Worm (Caenorhabditis elegans): ENCODE data around the gene Y47D7A.11.

The Y47D7A.11 gene

DNA sequence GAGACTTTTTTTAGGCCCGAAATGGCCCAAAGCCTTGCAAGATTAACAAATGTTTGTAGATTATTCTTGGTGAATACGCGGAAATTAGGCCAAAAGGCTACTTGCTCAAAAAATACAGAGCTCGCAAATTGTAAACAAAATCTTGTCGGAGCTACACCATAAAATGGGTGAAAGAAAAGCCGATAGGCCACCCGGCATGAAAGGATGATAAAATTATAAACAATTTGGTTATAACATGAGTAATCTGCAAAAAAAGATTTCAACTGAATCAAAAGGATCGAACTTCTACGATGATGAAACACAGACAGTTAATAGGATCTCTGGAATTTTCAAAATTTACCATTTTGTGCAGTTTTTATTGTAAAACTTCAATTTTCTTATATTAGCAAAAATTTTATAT lies 30.0 kb downstream of the Y47D7A.11 start:
- TF ChIP-seq ces-1 (GFP tag; optimal IDR thresholded peaks at IDR 0.05) (no peak), blmp-1 (tag; optimal IDR thresholded peaks at IDR 0.05) (no peak), lin-32 (GFP tag; optimal IDR thresholded peaks at IDR 0.05) (no peak), unc-120 (tag; optimal IDR thresholded peaks at IDR 0.05; ENCODE audit: poor library complexity, severe bottlenecking) (no peak), mab-5 (tag; optimal IDR thresholded peaks at IDR 0.05) (no peak), unc-62 (GFP tag; optimal IDR thresholded peaks at IDR 0.05) (no peak), pha-4 (tag; optimal IDR thresholded peaks at IDR 0.05) (no peak), elt-3 (tag; optimal IDR thresholded peaks at IDR 0.05) (no peak), tbx-8 (GFP tag; optimal IDR thresholded peaks at IDR 0.05) (no peak), nhr-2 (tag; optimal IDR thresholded peaks at IDR 0.05) (no peak), nhr-237 (tag; optimal IDR thresholded peaks at IDR 0.05) (no peak), mls-2 (tag; optimal IDR thresholded peaks at IDR 0.05) (no peak), ham-2 (GFP tag; optimal IDR thresholded peaks at IDR 0.05) (no peak), cnd-1 (tag; optimal IDR thresholded peaks at IDR 0.05) (no peak)

- no peak for TF ChIP-seq hlh-1 (tag; optimal IDR thresholded peaks at IDR 0.05)
- no peak for TF ChIP-seq snpc-4 (tag; optimal IDR thresholded peaks at IDR 0.05)
- no peak for TF ChIP-seq flh-1 (GFP tag; optimal IDR thresholded peaks at IDR 0.05)
- TF ChIP-seq ham-2 (GFP tag; optimal IDR thresholded peaks at IDR 0.05) = no peak
- no peak for TF ChIP-seq lin-13 (tag; optimal IDR thresholded peaks at IDR 0.05)
- TF ChIP-seq nhr-237 (tag; optimal IDR thresholded peaks at IDR 0.05) = no peak
- no peak for TF ChIP-seq zip-8 (tag; optimal IDR thresholded peaks at IDR 0.05)
- TF ChIP-seq unc-62 (GFP tag; optimal IDR thresholded peaks at IDR 0.05) = no peak
- TF ChIP-seq mls-2 (tag; optimal IDR thresholded peaks at IDR 0.05) = no peak
- TF ChIP-seq nhr-12 (tag; optimal IDR thresholded peaks at IDR 0.05) = no peak
- TF ChIP-seq M03D4.4 (tag; optimal IDR thresholded peaks at IDR 0.05) = no peak
- no peak for TF ChIP-seq elt-1 (tag; optimal IDR thresholded peaks at IDR 0.05; ENCODE audit: borderline replicate concordance, insufficient read depth)
- TF ChIP-seq bed-3 (GFP tag; optimal IDR thresholded peaks at IDR 0.05) = no peak
- TF ChIP-seq drap-1 (GFP tag; optimal IDR thresholded peaks at IDR 0.05) = no peak
- no peak for TF ChIP-seq sem-2 (GFP tag; optimal IDR thresholded peaks at IDR 0.05)
- no peak for TF ChIP-seq blmp-1 (tag; optimal IDR thresholded peaks at IDR 0.05)
- no peak for TF ChIP-seq tbx-8 (GFP tag; optimal IDR thresholded peaks at IDR 0.05)
- no peak for TF ChIP-seq nhr-76 (tag; optimal IDR thresholded peaks at IDR 0.05)
Observed at ce11 chrV:4396257-4396656, 31.8 kb downstream of the Y47D7A.11 start, which contains the start of gene F13A2.3. Gene F13A2.3 (minus strand): TSS chrV:4396357.

DNA sequence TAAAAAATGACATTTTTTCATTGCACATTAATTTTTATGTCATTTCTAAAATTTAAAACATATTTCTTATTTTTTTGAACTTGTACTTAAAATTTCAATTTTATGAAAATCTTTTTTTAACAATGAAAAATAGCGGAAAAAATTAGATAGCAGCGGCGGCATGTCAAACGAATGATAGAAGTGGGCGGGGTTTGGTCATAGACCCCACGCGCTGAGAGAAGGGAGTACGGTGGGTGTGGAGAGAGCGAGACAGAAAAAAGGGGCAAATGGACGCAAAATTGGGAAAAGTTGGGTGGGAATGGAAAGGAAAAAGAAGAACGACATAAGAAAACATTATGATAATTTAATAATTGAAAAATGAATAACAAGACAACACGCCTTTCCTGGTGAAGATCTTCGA lies 40.2 kb downstream of the Y47D7A.11 start:
- TF ChIP-seq mls-2 (tag; optimal IDR thresholded peaks at IDR 0.05) (no peak), lsy-2 (tag; optimal IDR thresholded peaks at IDR 0.05) (peak; percentile 21), tbx-8 (GFP tag; optimal IDR thresholded peaks at IDR 0.05) (no peak), drap-1 (GFP tag; optimal IDR thresholded peaks at IDR 0.05) (no peak), nhr-12 (tag; optimal IDR thresholded peaks at IDR 0.05) (no peak)

DNA sequence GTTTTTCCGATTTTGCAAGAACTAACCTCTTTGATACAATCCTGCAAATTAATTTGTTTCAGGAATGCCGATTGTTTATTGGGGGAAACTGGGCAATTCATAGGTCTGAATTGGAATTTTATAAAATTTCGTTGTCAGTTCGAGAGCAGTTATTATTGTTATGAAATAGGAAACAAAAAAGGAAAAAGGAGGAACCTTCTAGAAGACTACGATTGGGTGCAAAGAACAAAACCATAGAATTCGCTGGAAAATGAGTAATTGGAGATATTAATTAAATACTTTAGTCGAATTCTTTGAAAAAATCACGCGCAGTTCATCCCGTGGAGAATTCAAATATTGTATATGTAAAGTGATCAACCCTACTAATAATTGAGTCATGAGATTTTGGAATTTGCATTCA lies 40.7 kb downstream of the Y47D7A.11 start, which contains the start of gene F13A2.9:
TSS of gene F13A2.9 (minus strand) at position 101 of the 400 bp plus-strand sequence.
- TF ChIP-seq sem-2 (GFP tag; optimal IDR thresholded peaks at IDR 0.05) = no peak

DNA sequence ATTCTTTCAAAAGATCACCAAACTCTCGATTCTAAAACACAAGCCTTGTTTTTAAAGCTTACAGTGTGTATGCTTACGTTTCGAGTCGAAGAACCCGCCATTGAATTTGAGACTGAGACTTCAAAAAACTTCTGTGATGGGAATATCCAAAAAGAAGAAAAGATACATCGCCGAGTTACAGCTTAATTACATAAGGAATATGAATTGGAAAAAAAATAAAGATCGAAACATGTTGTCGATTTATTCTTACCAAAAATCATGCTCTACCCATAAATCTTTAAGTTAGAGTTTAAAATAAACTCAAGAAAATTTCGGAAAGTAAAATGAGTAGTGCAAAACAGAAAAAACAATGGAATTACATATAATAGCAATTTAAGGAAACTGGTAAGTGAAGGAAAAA lies 41.9 kb downstream of the Y47D7A.11 start, which contains the start of gene F13A2.10:
TSS of gene F13A2.10 (minus strand) at position 101 of the 400 bp plus-strand sequence.
- TF ChIP-seq lin-13 (tag; optimal IDR thresholded peaks at IDR 0.05) = no peak
- no peak for TF ChIP-seq nhr-76 (tag; optimal IDR thresholded peaks at IDR 0.05)
- no peak for TF ChIP-seq flh-1 (GFP tag; optimal IDR thresholded peaks at IDR 0.05)
- TF ChIP-seq hlh-1 (tag; optimal IDR thresholded peaks at IDR 0.05) = no peak
- no peak for TF ChIP-seq sem-2 (GFP tag; optimal IDR thresholded peaks at IDR 0.05)
- no peak for TF ChIP-seq ztf-11 (tag; optimal IDR thresholded peaks at IDR 0.05)
- TF ChIP-seq elt-1 (tag; optimal IDR thresholded peaks at IDR 0.05; ENCODE audit: borderline replicate concordance, insufficient read depth) = no peak
- TF ChIP-seq nhr-28 (tag; optimal IDR thresholded peaks at IDR 0.05) = no peak
- no peak for TF ChIP-seq nhr-237 (tag; optimal IDR thresholded peaks at IDR 0.05)
- TF ChIP-seq blmp-1 (tag; optimal IDR thresholded peaks at IDR 0.05) = no peak
- TF ChIP-seq bed-3 (GFP tag; optimal IDR thresholded peaks at IDR 0.05) = no peak
- TF ChIP-seq lsy-2 (tag; optimal IDR thresholded peaks at IDR 0.05) = no peak
- TF ChIP-seq lin-32 (GFP tag; optimal IDR thresholded peaks at IDR 0.05) = no peak
- TF ChIP-seq nhr-12 (tag; optimal IDR thresholded peaks at IDR 0.05) = no peak
- TF ChIP-seq elt-3 (tag; optimal IDR thresholded peaks at IDR 0.05) = no peak
- TF ChIP-seq mep-1 (tag; optimal IDR thresholded peaks at IDR 0.05) = no peak
- TF ChIP-seq nhr-2 (tag; optimal IDR thresholded peaks at IDR 0.05) = no peak
- no peak for TF ChIP-seq unc-39 (tag; optimal IDR thresholded peaks at IDR 0.05)
- no peak for TF ChIP-seq tbx-8 (GFP tag; optimal IDR thresholded peaks at IDR 0.05)

All from whole organism, mixed stage, embryonic.